Fruit fly (Drosophila melanogaster): ENCODE data around the gene yem.

yem gene

dm6 chr3R:29075631-29076398 lies 46.9 kb downstream of the yem start (continued):
- TF ChIP-seq CG6791 (GFP tag; IDR thresholded peaks at IDR 0.05; ENCODE audit: partially characterized antibody), result no peak
- no peak for TF ChIP-seq ci (GFP tag; IDR thresholded peaks at IDR 0.05)
- TF ChIP-seq CG34224 (GFP tag; IDR thresholded peaks at IDR 0.05; ENCODE audit: partially characterized antibody), result no peak
- no peak for TF ChIP-seq CG16779 (GFP tag; IDR thresholded peaks at IDR 0.05)
- TF ChIP-seq CG10431 (GFP tag; optimal IDR thresholded peaks at IDR 0.05), result no peak
- no peak for TF ChIP-seq bigmax (GFP tag; optimal IDR thresholded peaks at IDR 0.05)
- no peak for TF ChIP-seq toy (GFP tag; IDR thresholded peaks at IDR 0.05)
- no peak for TF ChIP-seq pzg (GFP tag; optimal IDR thresholded peaks at IDR 0.05)
- TF ChIP-seq CG17829 (tag; optimal IDR thresholded peaks at IDR 0.05), result no peak
- TF ChIP-seq sqz (GFP tag; optimal IDR thresholded peaks at IDR 0.05), result no peak
- TF ChIP-seq CG10565 (GFP tag; optimal IDR thresholded peaks at IDR 0.05), result no peak
- no peak for TF ChIP-seq Hand (GFP tag; optimal IDR thresholded peaks at IDR 0.05)
- peak; percentile 51; the same call in 1 of the 3 replicates for TF ChIP-seq CG11695 (GFP tag; IDR thresholded peaks at IDR 0.05)
- TF ChIP-seq crol (GFP tag; IDR thresholded peaks at IDR 0.05), result no peak
- TF ChIP-seq pnt (GFP tag; optimal IDR thresholded peaks at IDR 0.05), result no peak
- TF ChIP-seq HLHmδ (GFP tag; optimal IDR thresholded peaks at IDR 0.05), result no peak
- no peak for TF ChIP-seq tgo (GFP tag; IDR thresholded peaks at IDR 0.05)
- peak; percentile 56 for TF ChIP-seq CG12769 (tag; optimal IDR thresholded peaks at IDR 0.05)
- TF ChIP-seq CG31388 (GFP tag; optimal IDR thresholded peaks at IDR 0.05), result no peak
- TF ChIP-seq CG13424 (tag; optimal IDR thresholded peaks at IDR 0.05), result no peak
- no peak for TF ChIP-seq emc (GFP tag; optimal IDR thresholded peaks at IDR 0.05)
- TF ChIP-seq zen2 (GFP tag; IDR thresholded peaks at IDR 0.05; ENCODE audit: partially characterized antibody), result no peak
- no peak for TF ChIP-seq ham (GFP tag; IDR thresholded peaks at IDR 0.05)
- no peak for TF ChIP-seq CG10274 (GFP tag; optimal IDR thresholded peaks at IDR 0.05)
- no peak for TF ChIP-seq C15 (GFP tag; IDR thresholded peaks at IDR 0.05)
- no peak for TF ChIP-seq sna (GFP tag; IDR thresholded peaks at IDR 0.05; ENCODE audit: partially characterized antibody)
- no peak for TF ChIP-seq CG6813 (GFP tag; optimal IDR thresholded peaks at IDR 0.05)
- no peak for TF ChIP-seq CG7271 (tag; optimal IDR thresholded peaks at IDR 0.05)
- TF ChIP-seq Dbx (GFP tag; IDR thresholded peaks at IDR 0.05), result no peak
- no peak for TF ChIP-seq CG1024 (GFP tag; IDR thresholded peaks at IDR 0.05)
- TF ChIP-seq her (GFP tag; optimal IDR thresholded peaks at IDR 0.05), result no peak
- TF ChIP-seq mld (GFP tag; IDR thresholded peaks at IDR 0.05; ENCODE audit: partially characterized antibody), result no peak
- 0 out of 2 replicates have a peak, but pooled peaks have one; percentile 12 for TF ChIP-seq CG32767 (GFP tag; IDR thresholded peaks at IDR 0.05)
- TF ChIP-seq Scr (GFP tag; IDR thresholded peaks at IDR 0.05; ENCODE audit: partially characterized antibody), result no peak
- TF ChIP-seq CG31365 (tag; optimal IDR thresholded peaks at IDR 0.05), result no peak
- peak; percentile 29; the same call in 1 of the 2 replicates for TF ChIP-seq Rfx (GFP tag; IDR thresholded peaks at IDR 0.05)
- no peak for TF ChIP-seq Myb (GFP tag; optimal IDR thresholded peaks at IDR 0.05)
- TF ChIP-seq CG18599 (GFP tag; optimal IDR thresholded peaks at IDR 0.05), result peak; percentile 73
- TF ChIP-seq salm (tag; optimal IDR thresholded peaks at IDR 0.05), result no peak
- peak; percentile 12 for TF ChIP-seq grau (tag; optimal IDR thresholded peaks at IDR 0.05)
- no peak for TF ChIP-seq CG2116 (GFP tag; optimal IDR thresholded peaks at IDR 0.05)
- TF ChIP-seq Six4 (GFP tag; optimal IDR thresholded peaks at IDR 0.05), result no peak
- TF ChIP-seq Trl (optimal IDR thresholded peaks at IDR 0.05), result no peak
- no peak for TF ChIP-seq Trl (GFP tag; optimal IDR thresholded peaks at IDR 0.05)
- TF ChIP-seq en (GFP tag; optimal IDR thresholded peaks at IDR 0.05), result no peak
- TF ChIP-seq tap (tag; optimal IDR thresholded peaks at IDR 0.05), result no peak
- TF ChIP-seq CG10543 (GFP tag; optimal IDR thresholded peaks at IDR 0.05), result no peak
- TF ChIP-seq CG17186 (GFP tag; optimal IDR thresholded peaks at IDR 0.05), result no peak
- no peak for TF ChIP-seq ERR (GFP tag; optimal IDR thresholded peaks at IDR 0.05)
- TF ChIP-seq Jarid2 (GFP tag; optimal IDR thresholded peaks at IDR 0.05), result no peak

All from whole organism, embryonic.